Fruit fly (Drosophila melanogaster) whole organism, embryonic: ENCODE results near the gene CG31882.
A peak's percentile ranks its signal among the peaks of the same experiment; 100 is the strongest.

Experiments used
- Asciz ChIP-seq: fragments of 200-800 bp; sonication (Bioruptor generic); optimal IDR thresholded peaks from 2 replicates; lab custom pipeline; 2017; ENCODE audit warnings: missing biosample characterization, mild to moderate bottlenecking, missing genetic modification characterization, missing genetic modification reagents
- Bdp1 ChIP-seq: fragments of 200-800 bp; sonication (Bioruptor generic); optimal IDR thresholded peaks from 3 replicates; lab custom pipeline; 2016; ENCODE audit warnings: missing biosample characterization, missing genetic modification characterization
- CG15479 ChIP-seq: fragments of 200-800 bp; sonication (Bioruptor generic); optimal IDR thresholded peaks from 3 replicates; lab custom pipeline; 2019; ENCODE audit warnings: missing biosample characterization, mild to moderate bottlenecking, missing genetic modification characterization, moderate library complexity
- CG16813 ChIP-seq: fragments of 200-800 bp; sonication (Bioruptor generic); IDR thresholded peaks from 3 replicates; pipeline ENCODE4 v1.3.6; 2022; ENCODE audit warnings: missing biosample characterization, missing genetic modification characterization; ENCODE audit not compliant: partially characterized antibody
- CG17568 ChIP-seq: fragments of 200-800 bp; sonication (Bioruptor generic); optimal IDR thresholded peaks from 2 replicates; lab custom pipeline; 2018; ENCODE audit warnings: missing biosample characterization, mild to moderate bottlenecking, missing genetic modification characterization, moderate library complexity
- CG17829 ChIP-seq: fragments of 200-800 bp; optimal IDR thresholded peaks from 2 replicates; lab custom pipeline; 2019; ENCODE audit warnings: missing biosample characterization, mild to moderate bottlenecking, missing genetic modification characterization, moderate library complexity
- CG3407 ChIP-seq: fragments of 200-800 bp; sonication (Bioruptor generic); optimal IDR thresholded peaks from 2 replicates; lab custom pipeline; 2018; ENCODE audit warnings: missing biosample characterization, mild to moderate bottlenecking, missing genetic modification characterization
- CG34224 ChIP-seq: fragments of 200-800 bp; sonication (Bioruptor generic); IDR thresholded peaks from 3 replicates; pipeline ENCODE4 v1.3.6; 2022; ENCODE audit warnings: missing biosample characterization, missing genetic modification characterization; ENCODE audit not compliant: partially characterized antibody
- CG3726 ChIP-seq: fragments of 200-800 bp; sonication (Bioruptor generic); IDR thresholded peaks from 3 replicates; pipeline ENCODE4, ENCODE4 v1.3.6; 2022; ENCODE audit warnings: missing biosample characterization, missing genetic modification characterization
- CG3847 ChIP-seq: fragments of 200-800 bp; sonication (Bioruptor generic); IDR thresholded peaks from 2 replicates; pipeline ENCODE4 v1.3.6; 2022; ENCODE audit warnings: missing biosample characterization, missing genetic modification characterization
- CG4328 ChIP-seq: fragments of 200-800 bp; sonication (Bioruptor generic); optimal IDR thresholded peaks from 3 replicates; lab custom pipeline; 2017; ENCODE audit warnings: missing biosample characterization, missing genetic modification reagents, missing genetic modification characterization
- CG4820 ChIP-seq: fragments of 200-800 bp; sonication (Bioruptor generic); optimal IDR thresholded peaks from 3 replicates; lab custom pipeline; 2016; ENCODE audit warnings: missing biosample characterization, missing genetic modification characterization
- CG6791 ChIP-seq: fragments of 200-800 bp; sonication (Bioruptor generic); IDR thresholded peaks from 3 replicates; pipeline ENCODE4 v1.3.6; 2022; ENCODE audit warnings: missing biosample characterization, missing genetic modification characterization; ENCODE audit not compliant: partially characterized antibody
- CrebB ChIP-seq: fragments of 200-800 bp; sonication (Bioruptor generic); optimal IDR thresholded peaks from 3 replicates; lab custom pipeline; 2018; ENCODE audit warnings: missing biosample characterization, mild to moderate bottlenecking, missing genetic modification characterization
- Deaf1 ChIP-seq: fragments of 200-800 bp; optimal IDR thresholded peaks from 3 replicates; lab custom pipeline; 2019; ENCODE audit warnings: missing biosample characterization, mild to moderate bottlenecking, missing genetic modification characterization, moderate library complexity
- Hmx ChIP-seq: fragments of 200-800 bp; sonication (Bioruptor generic); optimal IDR thresholded peaks from 2 replicates; lab custom pipeline; 2016; ENCODE audit warnings: missing biosample characterization, missing genetic modification characterization
- Jarid2 ChIP-seq: fragments of 200-800 bp; sonication (Bioruptor generic); optimal IDR thresholded peaks from 3 replicates; lab custom pipeline; 2017; ENCODE audit warnings: mild to moderate bottlenecking, missing biosample characterization, missing genetic modification reagents, missing genetic modification characterization
- Lhr ChIP-seq: fragments of 200-800 bp; sonication (Bioruptor generic); optimal IDR thresholded peaks from 3 replicates; lab custom pipeline; 2017; ENCODE audit warnings: mild to moderate bottlenecking, missing biosample characterization, missing genetic modification reagents, missing genetic modification characterization
- Nf-YA ChIP-seq: fragments of 200-800 bp; sonication (Bioruptor generic); IDR thresholded peaks from 2 replicates; pipeline ENCODE4 v1.3.6; 2022; ENCODE audit warnings: missing biosample characterization, missing genetic modification characterization
- Nf-YB ChIP-seq: fragments of 200-800 bp; sonication (Bioruptor generic); optimal IDR thresholded peaks from 3 replicates; lab custom pipeline; 2019; ENCODE audit warnings: missing biosample characterization, mild to moderate bottlenecking, missing genetic modification characterization, moderate library complexity
- Nf-YC ChIP-seq: fragments of 200-800 bp; optimal IDR thresholded peaks from 3 replicates; lab custom pipeline; 2019; ENCODE audit warnings: missing biosample characterization, mild to moderate bottlenecking, missing genetic modification characterization, moderate library complexity
- Pdp1 ChIP-seq, 2 experiments: fragments of 200-800 bp; sonication (Bioruptor generic); optimal IDR thresholded peaks; 3 replicates each; lab custom pipeline; 2016; ENCODE audit warnings: missing biosample characterization in 2 of 2, missing genetic modification characterization in 2 of 2, mild to moderate bottlenecking in 1 of 2, moderate library complexity in 1 of 2
- Sox100B ChIP-seq: fragments of 200-800 bp; sonication (Bioruptor generic); optimal IDR thresholded peaks from 3 replicates; lab custom pipeline; 2018; ENCODE audit warnings: missing biosample characterization, mild to moderate bottlenecking, missing genetic modification characterization
- Trl ChIP-seq, 3 experiments: fragments of >200 bp in 2 of 3; fragments of 200-800 bp in 1 of 3; sonication (Bioruptor generic) in 1 of 3; optimal IDR thresholded peaks; 2 replicates in 1 of 3; 3 replicates in 2 of 3; lab custom pipeline; 2016 to 2017; ENCODE audit warnings: missing biosample characterization in 1 of 3, missing genetic modification characterization in 1 of 3
- Vsx1 ChIP-seq: fragments of 200-800 bp; sonication (Bioruptor generic); optimal IDR thresholded peaks from 2 replicates; lab custom pipeline; 2017; ENCODE audit warnings: missing biosample characterization, mild to moderate bottlenecking, missing genetic modification characterization, missing genetic modification reagents
- az2 ChIP-seq: fragments of 200-800 bp; sonication (Bioruptor generic); optimal IDR thresholded peaks from 3 replicates; lab custom pipeline; 2016; ENCODE audit warnings: missing biosample characterization, missing genetic modification characterization
- bcd ChIP-seq: fragments of 200-800 bp; sonication (Bioruptor generic); optimal IDR thresholded peaks from 2 replicates; lab custom pipeline; 2017; ENCODE audit warnings: missing biosample characterization, mild to moderate bottlenecking, missing genetic modification characterization
- cg ChIP-seq: fragments of 200-800 bp; sonication (Bioruptor generic); optimal IDR thresholded peaks from 3 replicates; lab custom pipeline; 2019; ENCODE audit warnings: missing biosample characterization, mild to moderate bottlenecking, missing genetic modification characterization, moderate library complexity
- crp ChIP-seq, 2 experiments: fragments of 200-800 bp; sonication (Bioruptor generic); optimal IDR thresholded peaks; 2 replicates in 1 of 2; 3 replicates in 1 of 2; lab custom pipeline; 2017; ENCODE audit warnings: missing biosample characterization in 2 of 2, missing genetic modification characterization in 2 of 2, mild to moderate bottlenecking in 1 of 2, moderate library complexity in 1 of 2
- dm ChIP-seq: fragments of 200-800 bp; sonication (Bioruptor generic); optimal IDR thresholded peaks from 3 replicates; lab custom pipeline; 2016; ENCODE audit warnings: missing biosample characterization, missing genetic modification characterization
- dmrt99B ChIP-seq: fragments of 200-800 bp; sonication (Bioruptor generic); optimal IDR thresholded peaks from 2 replicates; lab custom pipeline; 2018; ENCODE audit warnings: missing biosample characterization, mild to moderate bottlenecking, missing genetic modification characterization, moderate library complexity
- fd102C ChIP-seq: fragments of 200-800 bp; sonication (Bioruptor generic); optimal IDR thresholded peaks from 2 replicates; lab custom pipeline; 2018; ENCODE audit warnings: missing biosample characterization, mild to moderate bottlenecking, missing genetic modification characterization, moderate library complexity
- gcm ChIP-seq: fragments of 200-800 bp; sonication (Bioruptor generic); optimal IDR thresholded peaks from 2 replicates; lab custom pipeline; 2019; ENCODE audit warnings: missing biosample characterization, mild to moderate bottlenecking, missing genetic modification characterization, moderate library complexity
- gro ChIP-seq: fragments of 200-800 bp; sonication (Bioruptor generic); optimal IDR thresholded peaks from 2 replicates; lab custom pipeline; 2016; ENCODE audit warnings: missing biosample characterization, missing genetic modification characterization
- gt ChIP-seq: fragments of 200-800 bp; sonication (Bioruptor generic); IDR thresholded peaks from 2 replicates; pipeline ENCODE4 v1.3.6; 2022; ENCODE audit warnings: missing biosample characterization, missing genetic modification characterization
- insv ChIP-seq, 2 experiments: fragments of 200-800 bp; sonication (Bioruptor generic); optimal IDR thresholded peaks; 3 replicates each; lab custom pipeline; 2016 to 2018; ENCODE audit warnings: missing biosample characterization in 2 of 2, missing genetic modification characterization in 2 of 2
- inv ChIP-seq: fragments of 200-800 bp; sonication (Bioruptor generic); IDR thresholded peaks from 2 replicates; pipeline ENCODE4 v1.3.6; 2022; ENCODE audit warnings: missing biosample characterization, missing genetic modification characterization; ENCODE audit not compliant: partially characterized antibody
- kni ChIP-seq: fragments of 200-800 bp; sonication (Bioruptor generic); optimal IDR thresholded peaks from 3 replicates; lab custom pipeline; 2017; ENCODE audit warnings: mild to moderate bottlenecking, missing biosample characterization, missing genetic modification reagents, missing genetic modification characterization
- nerfin-1 ChIP-seq: fragments of 200-800 bp; sonication (Bioruptor generic); optimal IDR thresholded peaks from 3 replicates; lab custom pipeline; 2019; ENCODE audit warnings: missing biosample characterization, mild to moderate bottlenecking, missing genetic modification characterization, moderate library complexity
- nom ChIP-seq: fragments of 200-800 bp; sonication (Bioruptor generic); optimal IDR thresholded peaks from 2 replicates; lab custom pipeline; 2017; ENCODE audit warnings: missing biosample characterization, missing genetic modification characterization, mild to moderate bottlenecking, moderate library complexity, missing genetic modification reagents
- oc ChIP-seq: fragments of 200-800 bp; sonication (Bioruptor generic); optimal IDR thresholded peaks from 2 replicates; lab custom pipeline; 2018; ENCODE audit warnings: missing biosample characterization, mild to moderate bottlenecking, missing genetic modification characterization, moderate library complexity
- phol ChIP-seq: fragments of 200-800 bp; sonication (Bioruptor generic); optimal IDR thresholded peaks from 3 replicates; lab custom pipeline; 2018; ENCODE audit warnings: missing biosample characterization, mild to moderate bottlenecking, missing genetic modification characterization, moderate library complexity
- pros ChIP-seq: fragments of 200-800 bp; sonication (Bioruptor generic); optimal IDR thresholded peaks from 3 replicates; lab custom pipeline; 2019; ENCODE audit warnings: missing biosample characterization, mild to moderate bottlenecking, missing genetic modification characterization, moderate library complexity
- scrt ChIP-seq: fragments of 200-800 bp; sonication (Bioruptor generic); optimal IDR thresholded peaks from 2 replicates; lab custom pipeline; 2018; ENCODE audit warnings: missing biosample characterization, mild to moderate bottlenecking, missing genetic modification characterization, moderate library complexity
- sens ChIP-seq: fragments of 200-800 bp; sonication (Bioruptor generic); peaks from one replicate; lab custom pipeline; 2016; ENCODE audit warnings: missing biosample characterization, missing genetic modification characterization
- slp2 ChIP-seq: fragments of 200-800 bp; sonication (Bioruptor generic); optimal IDR thresholded peaks from 2 replicates; lab custom pipeline; 2016; ENCODE audit warnings: missing biosample characterization, missing genetic modification characterization
- tin ChIP-seq: fragments of 200-800 bp; sonication (Bioruptor generic); optimal IDR thresholded peaks from 3 replicates; lab custom pipeline; 2016; ENCODE audit warnings: missing biosample characterization, missing genetic modification characterization
- wdn ChIP-seq: fragments of 200-800 bp; sonication (Bioruptor generic); IDR thresholded peaks from 2 replicates; pipeline ENCODE4 v1.3.6; 2022; ENCODE audit warnings: missing biosample characterization, missing genetic modification characterization
- yki ChIP-seq: fragments of >200 bp; optimal IDR thresholded peaks from 3 replicates; lab custom pipeline; 2018

The CG31882 gene

DNA sequence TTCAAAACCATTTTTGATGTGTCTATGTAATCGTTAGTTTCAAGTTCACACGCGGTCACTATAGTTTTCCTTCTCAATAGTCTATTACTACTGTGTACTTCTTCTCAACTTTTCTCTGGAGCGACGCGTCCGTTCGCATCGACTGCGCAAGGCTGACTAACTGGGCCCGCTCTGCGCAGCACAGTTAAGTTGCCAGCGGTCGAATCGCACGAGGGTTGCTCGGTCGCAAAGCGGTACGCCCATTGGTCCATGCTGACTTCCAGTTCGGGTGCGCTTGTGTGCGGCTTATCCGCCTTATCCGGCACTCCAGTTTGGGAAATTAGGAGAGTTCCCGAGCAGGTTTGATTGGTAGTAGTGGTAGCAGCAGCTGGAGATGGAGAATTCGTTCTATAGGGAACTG is 43.5 kb downstream of the CG31882 start, which contains the start of gene gcm (continued):
- no peak for TF ChIP-seq tin (GFP tag; lab: Kevin White, UChicago)
- TF ChIP-seq Nf-YB (GFP tag; lab: Kevin White, UChicago): peak; percentile 98
- no peak for TF ChIP-seq Lhr
- TF ChIP-seq CG17568: no peak
- peak; percentile 90 for TF ChIP-seq CG17829 (tag; lab: Kevin White, UChicago)
- no peak for TF ChIP-seq nerfin-1 (tag; lab: Kevin White, UChicago)
- no peak for TF ChIP-seq Asciz (GFP tag; lab: Kevin White, UChicago)
- TF ChIP-seq Deaf1 (tag; lab: Kevin White, UChicago): peak; percentile 88
- no peak for TF ChIP-seq CG4820 (GFP tag; lab: Kevin White, UChicago)
- TF ChIP-seq Nf-YA (GFP tag; lab: Robert Waterston, UW): peak; percentile 58; the same call in 1 of the 2 replicates
- TF ChIP-seq CG3726 (GFP tag; lab: Robert Waterston, UW): no peak
- peak; percentile 95 for TF ChIP-seq Jarid2 (GFP tag; lab: Kevin White, UChicago)
- TF ChIP-seq cg (GFP tag; lab: Kevin White, UChicago): peak; percentile 78
- TF ChIP-seq CG6791 (GFP tag; lab: Robert Waterston, UW): 0 out of 3 replicates have a peak, but pooled peaks have one; percentile 15
- no peak for TF ChIP-seq gro (GFP tag; lab: Kevin White, UChicago)
- TF ChIP-seq CG3407 (GFP tag; lab: Kevin White, UChicago): no peak
- no peak for TF ChIP-seq yki
- TF ChIP-seq phol: no peak
- TF ChIP-seq CG15479: peak; percentile 47
- TF ChIP-seq sens (GFP tag; lab: Kevin White, UChicago): peak; percentile 48
- TF ChIP-seq Nf-YC (tag; lab: Kevin White, UChicago): peak; percentile 98
- peak; percentile 5 to 25 for TF ChIP-seq Trl (optimal IDR thresholded peaks at IDR 0.05; lab: Kevin White, UChicago)
- no peak for TF ChIP-seq Trl (GFP tag; optimal IDR thresholded peaks at IDR 0.05; lab: Kevin White, UChicago)
- TF ChIP-seq scrt (GFP tag; lab: Kevin White, UChicago): no peak
- TF ChIP-seq oc (tag; lab: Kevin White, UChicago): peak; percentile 54
- TF ChIP-seq CG34224 (GFP tag; lab: Robert Waterston, UW): no peak
- TF ChIP-seq wdn (GFP tag; lab: Robert Waterston, UW): no peak
- no peak for TF ChIP-seq gt
- TF ChIP-seq Vsx1 (GFP tag; lab: Kevin White, UChicago): no peak
- TF ChIP-seq insv (GFP tag; optimal IDR thresholded peaks at IDR 0.05; lab: Kevin White, UChicago): peak in 1 of 2 experiments; percentile 55
- TF ChIP-seq CG3847 (GFP tag; lab: Robert Waterston, UW): no peak
- TF ChIP-seq bcd: no peak
- peak; percentile 0 for TF ChIP-seq pros (GFP tag; lab: Kevin White, UChicago)
- TF ChIP-seq nom (GFP tag; lab: Kevin White, UChicago): no peak
- TF ChIP-seq dmrt99B (tag; lab: Kevin White, UChicago): no peak
- no peak for TF ChIP-seq inv
- TF ChIP-seq slp2 (GFP tag; lab: Kevin White, UChicago): no peak
- TF ChIP-seq gcm (GFP tag; lab: Kevin White, UChicago): peak; percentile 83
- no peak for TF ChIP-seq CG16813 (GFP tag; lab: Robert Waterston, UW)
- TF ChIP-seq Sox100B (GFP tag; lab: Kevin White, UChicago): no peak
- TF ChIP-seq dm (GFP tag; lab: Kevin White, UChicago): no peak
- no peak for TF ChIP-seq az2 (GFP tag; lab: Kevin White, UChicago)
- no peak for TF ChIP-seq CG4328
- no peak for TF ChIP-seq CrebB (tag; lab: Kevin White, UChicago)
- no peak for TF ChIP-seq Hmx (GFP tag; lab: Kevin White, UChicago)
- TF ChIP-seq fd102C (GFP tag; lab: Kevin White, UChicago): no peak
- TF ChIP-seq kni: peak; percentile 28
- TF ChIP-seq Pdp1 (GFP tag; optimal IDR thresholded peaks at IDR 0.05; lab: Kevin White, UChicago): no peak
- TF ChIP-seq Bdp1 (GFP tag; lab: Kevin White, UChicago): no peak
- TF ChIP-seq crp (GFP tag; optimal IDR thresholded peaks at IDR 0.05; lab: Kevin White, UChicago): no peak
